Worm (Caenorhabditis elegans): ENCODE results near the gene srw-66.

srw-66 gene

ce11 chrII:1256742-1257141 lies 15.0 kb downstream of the srw-66 start:
- TF ChIP-seq tbx-8 (GFP tag; optimal IDR thresholded peaks at IDR 0.05): no peak
- TF ChIP-seq nhr-12 (tag; optimal IDR thresholded peaks at IDR 0.05): no peak
- no peak for TF ChIP-seq ceh-39 (tag; optimal IDR thresholded peaks at IDR 0.05)
- no peak for TF ChIP-seq mep-1 (tag; optimal IDR thresholded peaks at IDR 0.05)
- TF ChIP-seq nhr-28 (tag; optimal IDR thresholded peaks at IDR 0.05): no peak
- TF ChIP-seq ces-1 (GFP tag; optimal IDR thresholded peaks at IDR 0.05): no peak
- no peak for TF ChIP-seq unc-39 (tag; optimal IDR thresholded peaks at IDR 0.05)
- TF ChIP-seq nhr-76 (tag; optimal IDR thresholded peaks at IDR 0.05): no peak

DNA sequence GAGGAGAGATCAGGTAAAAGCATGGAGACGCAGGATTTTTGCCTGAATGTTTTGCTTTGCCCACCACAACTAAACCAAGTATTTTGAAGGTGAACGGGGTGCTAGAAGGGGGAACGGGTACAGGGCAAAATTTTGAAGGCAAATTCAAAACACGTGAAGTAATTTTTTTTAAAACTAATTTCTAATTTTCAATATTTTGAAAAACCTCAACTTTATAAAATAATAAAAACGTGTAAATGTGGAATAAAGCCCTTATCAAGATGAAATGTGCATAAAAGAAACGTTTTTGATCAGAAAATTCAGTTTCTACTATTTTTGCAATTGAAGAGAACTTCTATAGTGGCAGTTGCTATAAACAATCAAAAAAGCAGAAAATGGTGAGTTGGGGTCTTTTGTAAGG lies 16.1 kb downstream of the srw-66 start, which contains the start of gene clec-119:
TSS of gene clec-119 (plus strand) at position 301 of the 400 bp plus-strand sequence.
- no peak for TF ChIP-seq sem-2 (GFP tag; optimal IDR thresholded peaks at IDR 0.05)
- TF ChIP-seq sptf-1 (tag; optimal IDR thresholded peaks at IDR 0.05): no peak
- TF ChIP-seq bed-3 (GFP tag; optimal IDR thresholded peaks at IDR 0.05): no peak
- no peak for TF ChIP-seq nhr-76 (tag; optimal IDR thresholded peaks at IDR 0.05)
- no peak for TF ChIP-seq cnd-1 (tag; optimal IDR thresholded peaks at IDR 0.05)
- no peak for TF ChIP-seq mls-2 (tag; optimal IDR thresholded peaks at IDR 0.05)
- TF ChIP-seq ces-1 (GFP tag; optimal IDR thresholded peaks at IDR 0.05): no peak
- no peak for TF ChIP-seq drap-1 (GFP tag; optimal IDR thresholded peaks at IDR 0.05)
- no peak for TF ChIP-seq nhr-12 (tag; optimal IDR thresholded peaks at IDR 0.05)

- TF ChIP-seq elt-1 (tag; optimal IDR thresholded peaks at IDR 0.05; ENCODE audit: borderline replicate concordance, insufficient read depth) (no peak), elt-3 (tag; optimal IDR thresholded peaks at IDR 0.05) (no peak), mls-2 (tag; optimal IDR thresholded peaks at IDR 0.05) (no peak), flh-1 (GFP tag; optimal IDR thresholded peaks at IDR 0.05) (no peak), sem-2 (GFP tag; optimal IDR thresholded peaks at IDR 0.05) (no peak), hlh-1 (tag; optimal IDR thresholded peaks at IDR 0.05) (no peak), zip-8 (tag; optimal IDR thresholded peaks at IDR 0.05) (no peak), snpc-4 (tag; optimal IDR thresholded peaks at IDR 0.05) (no peak), unc-120 (tag; optimal IDR thresholded peaks at IDR 0.05; ENCODE audit: poor library complexity, severe bottlenecking) (no peak), unc-62 (GFP tag; optimal IDR thresholded peaks at IDR 0.05) (no peak), tbx-8 (GFP tag; optimal IDR thresholded peaks at IDR 0.05) (no peak)
Observed at ce11 chrII:1252259-1252658, 19.5 kb downstream of the srw-66 start, which contains the start of gene lin-42. lin-42 (minus strand) TSS chrII:1252359.

DNA sequence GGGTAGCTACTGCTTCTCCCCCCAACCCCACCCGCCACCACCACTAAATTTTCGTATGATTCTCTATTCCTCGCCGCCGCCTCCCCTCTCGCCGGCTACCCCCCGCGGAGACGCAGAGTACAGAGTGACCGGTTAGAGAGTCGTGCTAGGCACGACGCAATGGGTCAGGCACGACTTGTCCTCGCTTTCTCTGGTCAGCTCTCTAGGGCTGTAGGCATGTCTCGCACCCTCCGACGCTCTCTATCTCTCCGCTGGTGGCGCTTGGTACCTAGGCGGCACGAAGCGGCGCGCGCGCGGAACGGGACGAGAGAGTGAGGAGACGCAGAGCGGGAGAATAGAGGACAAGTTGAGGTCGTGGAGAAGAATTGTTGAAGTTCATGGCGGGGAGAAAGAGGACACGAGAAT lies 24.9 kb downstream of the srw-66 start:
- TF ChIP-seq ceh-83 (GFP tag; optimal IDR thresholded peaks at IDR 0.05) (peak; percentile 57), M03D4.4 (tag; optimal IDR thresholded peaks at IDR 0.05) (peak; percentile 35), nhr-237 (tag; optimal IDR thresholded peaks at IDR 0.05) (peak; percentile 79), snpc-4 (tag; optimal IDR thresholded peaks at IDR 0.05) (no peak), sem-2 (GFP tag; optimal IDR thresholded peaks at IDR 0.05) (no peak), drap-1 (GFP tag; optimal IDR thresholded peaks at IDR 0.05) (peak; percentile 74), mls-2 (tag; optimal IDR thresholded peaks at IDR 0.05) (peak; percentile 84), lsy-2 (tag; optimal IDR thresholded peaks at IDR 0.05) (peak; percentile 36), elt-3 (tag; optimal IDR thresholded peaks at IDR 0.05) (peak; percentile 37), ces-1 (GFP tag; optimal IDR thresholded peaks at IDR 0.05) (peak; percentile 55), pha-4 (tag; optimal IDR thresholded peaks at IDR 0.05) (peak; percentile 81), nhr-76 (tag; optimal IDR thresholded peaks at IDR 0.05) (no peak), nhr-2 (tag; optimal IDR thresholded peaks at IDR 0.05) (peak; percentile 98), ceh-39 (tag; optimal IDR thresholded peaks at IDR 0.05) (no peak), ceh-43 (GFP tag; optimal IDR thresholded peaks at IDR 0.05) (no peak), mab-5 (tag; optimal IDR thresholded peaks at IDR 0.05) (no peak), unc-62 (GFP tag; optimal IDR thresholded peaks at IDR 0.05) (peak; percentile 83), zip-8 (tag; optimal IDR thresholded peaks at IDR 0.05) (no peak), nhr-28 (tag; optimal IDR thresholded peaks at IDR 0.05) (no peak), unc-120 (tag; optimal IDR thresholded peaks at IDR 0.05; ENCODE audit: poor library complexity, severe bottlenecking) (peak; percentile 88), unc-39 (tag; optimal IDR thresholded peaks at IDR 0.05) (peak; percentile 13), ztf-11 (tag; optimal IDR thresholded peaks at IDR 0.05) (peak; percentile 87), sptf-1 (tag; optimal IDR thresholded peaks at IDR 0.05) (peak; percentile 83), elt-1 (tag; optimal IDR thresholded peaks at IDR 0.05; ENCODE audit: borderline replicate concordance, insufficient read depth) (peak; percentile 62), lin-13 (tag; optimal IDR thresholded peaks at IDR 0.05) (peak; percentile 40), flh-1 (GFP tag; optimal IDR thresholded peaks at IDR 0.05) (no peak), lin-32 (GFP tag; optimal IDR thresholded peaks at IDR 0.05) (no peak), tbx-8 (GFP tag; optimal IDR thresholded peaks at IDR 0.05) (no peak), hlh-1 (tag; optimal IDR thresholded peaks at IDR 0.05) (peak; percentile 62), blmp-1 (tag; optimal IDR thresholded peaks at IDR 0.05) (no peak), mep-1 (tag; optimal IDR thresholded peaks at IDR 0.05) (peak; percentile 62), cnd-1 (tag; optimal IDR thresholded peaks at IDR 0.05) (peak; percentile 34), bed-3 (GFP tag; optimal IDR thresholded peaks at IDR 0.05) (no peak), nhr-12 (tag; optimal IDR thresholded peaks at IDR 0.05) (no peak), ham-2 (GFP tag; optimal IDR thresholded peaks at IDR 0.05) (peak; percentile 100)

Measured in whole organism, mixed stage, embryonic.